Fruit fly (Drosophila melanogaster): ENCODE measurements around the gene HtrA2.

dm6 chr3R:14481977-14482376, 29.5 kb downstream of the HtrA2 start:
- TF ChIP-seq psq (optimal IDR thresholded peaks at IDR 0.05) (no peak), ttk (optimal IDR thresholded peaks at IDR 0.05) (no peak), Sin3A (optimal IDR thresholded peaks at IDR 0.05) (no peak), h (optimal IDR thresholded peaks at IDR 0.05) (no peak), insv (optimal IDR thresholded peaks at IDR 0.05) (no peak)
